Fruit fly (Drosophila melanogaster) whole organism, embryonic: Measurements from ENCODE around the gene dpy.
A peak's percentile ranks its signal among the peaks of the same experiment; 100 is the strongest.

ENCODE experiments used
- Aef1 ChIP-seq: fragments of 200-800 bp; sonication (Bioruptor generic); IDR thresholded peaks from 3 replicates; pipeline ENCODE4 v1.3.6; 2022; ENCODE audit warnings: missing biosample characterization, missing genetic modification characterization
- Bteb2 ChIP-seq: fragments of 200-800 bp; sonication (Bioruptor generic); optimal IDR thresholded peaks from 2 replicates; lab custom pipeline; 2016; ENCODE audit warnings: missing biosample characterization, missing genetic modification characterization
- CG10147 ChIP-seq: fragments of 200-800 bp; sonication (Bioruptor generic); optimal IDR thresholded peaks from 2 replicates; lab custom pipeline; 2019; ENCODE audit warnings: missing biosample characterization, mild to moderate bottlenecking, missing genetic modification characterization, moderate library complexity
- CG10267 ChIP-seq: fragments of 200-800 bp; sonication (Bioruptor generic); optimal IDR thresholded peaks from 2 replicates; lab custom pipeline; 2018; ENCODE audit warnings: missing biosample characterization, mild to moderate bottlenecking, missing genetic modification characterization, moderate library complexity
- CG10366 ChIP-seq: fragments of 200-800 bp; sonication (Bioruptor generic); IDR thresholded peaks from 2 replicates; pipeline ENCODE4 v1.3.6; 2022; ENCODE audit warnings: missing biosample characterization, missing genetic modification characterization
- CG11085 ChIP-seq: fragments of 200-800 bp; sonication (Bioruptor generic); IDR thresholded peaks from 2 replicates; pipeline ENCODE4 v1.3.6; 2022; ENCODE audit warnings: missing biosample characterization, missing genetic modification characterization
- CG11247 ChIP-seq: fragments of 200-800 bp; sonication (Bioruptor generic); IDR thresholded peaks from 2 replicates; pipeline ENCODE4 v1.3.6; 2022; ENCODE audit warnings: missing biosample characterization, missing genetic modification characterization
- CG11456 ChIP-seq: fragments of 200-800 bp; sonication (Bioruptor generic); IDR thresholded peaks from 3 replicates; pipeline ENCODE4 v1.3.6; 2022; ENCODE audit warnings: missing biosample characterization, missing genetic modification characterization
- CG12236 ChIP-seq: fragments of 200-800 bp; sonication (Bioruptor generic); optimal IDR thresholded peaks from 2 replicates; lab custom pipeline; 2016; ENCODE audit warnings: missing biosample characterization, missing genetic modification characterization
- CG14710 ChIP-seq: fragments of 200-800 bp; sonication (Bioruptor generic); optimal IDR thresholded peaks from 3 replicates; lab custom pipeline; 2019; ENCODE audit warnings: missing biosample characterization, mild to moderate bottlenecking, missing genetic modification characterization, moderate library complexity
- CG16779 ChIP-seq: fragments of 200-800 bp; sonication (Bioruptor generic); IDR thresholded peaks from 2 replicates; pipeline ENCODE4 v1.3.6; 2022; ENCODE audit warnings: missing biosample characterization, missing genetic modification characterization
- CG17612 ChIP-seq: fragments of 200-800 bp; sonication (Bioruptor generic); IDR thresholded peaks from 2 replicates; pipeline ENCODE4 v1.3.6; 2022; ENCODE audit warnings: missing biosample characterization, missing genetic modification characterization
- CG2199 ChIP-seq: fragments of 200-800 bp; sonication (Bioruptor generic); IDR thresholded peaks from 3 replicates; pipeline ENCODE4 v1.3.6; 2022; ENCODE audit warnings: missing biosample characterization, missing genetic modification characterization
- CG32772 ChIP-seq: fragments of 200-800 bp; sonication (Bioruptor generic); IDR thresholded peaks from 2 replicates; pipeline ENCODE4 v1.3.6; 2022; ENCODE audit warnings: missing biosample characterization, missing genetic modification characterization
- CG42726 ChIP-seq: fragments of 200-800 bp; sonication (Bioruptor generic); IDR thresholded peaks from 2 replicates; pipeline ENCODE4 v1.3.6; 2022; ENCODE audit warnings: missing biosample characterization, missing genetic modification characterization; ENCODE audit not compliant: partially characterized antibody
- CG4730 ChIP-seq: fragments of 200-800 bp; sonication (Bioruptor generic); IDR thresholded peaks from 2 replicates; pipeline ENCODE4 v1.3.6; 2022; ENCODE audit warnings: missing biosample characterization, missing genetic modification characterization
- CG7357 ChIP-seq: fragments of 200-800 bp; sonication (Bioruptor generic); IDR thresholded peaks from 3 replicates; pipeline ENCODE4 v1.3.6; 2022; ENCODE audit warnings: missing biosample characterization, missing genetic modification characterization
- CG7963 ChIP-seq: fragments of 200-800 bp; sonication (Bioruptor generic); IDR thresholded peaks from 3 replicates; pipeline ENCODE4 v1.3.6; 2022; ENCODE audit warnings: missing biosample characterization, missing genetic modification characterization; ENCODE audit not compliant: partially characterized antibody
- D19A ChIP-seq: fragments of 200-800 bp; optimal IDR thresholded peaks from 3 replicates; lab custom pipeline; 2019; ENCODE audit warnings: missing biosample characterization, mild to moderate bottlenecking, missing genetic modification characterization, moderate library complexity
- Dref ChIP-seq: fragments of 200-800 bp; sonication (Bioruptor generic); IDR thresholded peaks from 2 replicates; pipeline ENCODE4 v1.3.6; 2022; ENCODE audit warnings: missing biosample characterization, missing genetic modification characterization
- Drgx ChIP-seq: fragments of 200-800 bp; sonication (Bioruptor generic); IDR thresholded peaks from 2 replicates; pipeline ENCODE4 v1.3.6; 2022; ENCODE audit warnings: missing biosample characterization, missing genetic modification characterization
- Eip74EF ChIP-seq, 2 experiments: fragments of 200-800 bp in 1 of 2; fragments of >200 bp in 1 of 2; sonication (Bioruptor generic) in 1 of 2; optimal IDR thresholded peaks; 2 replicates each; lab custom pipeline; 2017 to 2019; ENCODE audit warnings: missing biosample characterization in 2 of 2, missing genetic modification characterization in 2 of 2, mild to moderate bottlenecking in 1 of 2, moderate library complexity in 1 of 2
- H15 ChIP-seq: fragments of 200-800 bp; sonication (Bioruptor generic); IDR thresholded peaks from 3 replicates; pipeline ENCODE4 v1.3.6; 2022; ENCODE audit warnings: missing biosample characterization, missing genetic modification characterization
- NfI ChIP-seq: fragments of 200-800 bp; sonication (Bioruptor generic); optimal IDR thresholded peaks from 3 replicates; lab custom pipeline; 2018; ENCODE audit warnings: missing biosample characterization, mild to moderate bottlenecking, missing genetic modification characterization, moderate library complexity
- Ptx1 ChIP-seq: fragments of 200-800 bp; sonication (Bioruptor generic); IDR thresholded peaks from 2 replicates; pipeline ENCODE4 v1.3.6; 2022; ENCODE audit warnings: missing biosample characterization, missing genetic modification characterization
- Rx ChIP-seq: fragments of 200-800 bp; sonication (Bioruptor generic); IDR thresholded peaks from 2 replicates; pipeline ENCODE4 v1.3.6; 2022; ENCODE audit warnings: missing biosample characterization, missing genetic modification characterization
- ash1 ChIP-seq: fragments of 200-800 bp; sonication (Bioruptor generic); optimal IDR thresholded peaks from 2 replicates; lab custom pipeline; 2018; ENCODE audit warnings: missing biosample characterization, mild to moderate bottlenecking, missing genetic modification characterization
- bcd ChIP-seq: fragments of 200-800 bp; sonication (Bioruptor generic); optimal IDR thresholded peaks from 2 replicates; lab custom pipeline; 2017; ENCODE audit warnings: missing biosample characterization, mild to moderate bottlenecking, missing genetic modification characterization
- bsh ChIP-seq, 2 experiments: fragments of 200-800 bp; sonication (Bioruptor generic); optimal IDR thresholded peaks; 2 replicates each; lab custom pipeline; 2017 to 2018; ENCODE audit warnings: mild to moderate bottlenecking in 2 of 2, missing biosample characterization in 2 of 2, missing genetic modification characterization in 2 of 2, moderate library complexity in 1 of 2
- hb ChIP-seq: fragments of 200-800 bp; sonication (Bioruptor generic); IDR thresholded peaks from 3 replicates; pipeline ENCODE4 v1.3.6; 2022; ENCODE audit warnings: missing biosample characterization, missing genetic modification characterization; ENCODE audit not compliant: partially characterized antibody
- ken ChIP-seq: fragments of 200-800 bp; sonication (Bioruptor generic); IDR thresholded peaks from 3 replicates; pipeline ENCODE4 v1.3.6; 2022; ENCODE audit warnings: missing biosample characterization, missing genetic modification characterization
- lmd ChIP-seq: fragments of 200-800 bp; sonication (Bioruptor generic); IDR thresholded peaks from 2 replicates; pipeline ENCODE4 v1.3.6; 2022; ENCODE audit warnings: missing biosample characterization, missing genetic modification characterization
- pita ChIP-seq: fragments of 200-800 bp; sonication (Bioruptor generic); optimal IDR thresholded peaks from 2 replicates; lab custom pipeline; 2017; ENCODE audit warnings: missing biosample characterization, mild to moderate bottlenecking, missing genetic modification characterization
- ranshi ChIP-seq: fragments of 200-800 bp; sonication (Bioruptor generic); IDR thresholded peaks from 2 replicates; pipeline ENCODE4 v1.3.6; 2022; ENCODE audit warnings: missing biosample characterization, missing genetic modification characterization
- rib ChIP-seq: fragments of 200-800 bp; sonication (Bioruptor generic); IDR thresholded peaks from 2 replicates; pipeline ENCODE4 v1.3.6; 2022; ENCODE audit warnings: missing biosample characterization, missing genetic modification characterization
- ro ChIP-seq: fragments of 200-800 bp; sonication (Bioruptor generic); IDR thresholded peaks from 2 replicates; pipeline ENCODE4 v1.3.6; 2022; ENCODE audit warnings: missing biosample characterization, missing genetic modification characterization
- sens ChIP-seq: fragments of 200-800 bp; sonication (Bioruptor generic); peaks from one replicate; lab custom pipeline; 2016; ENCODE audit warnings: missing biosample characterization, missing genetic modification characterization
- slbo ChIP-seq: fragments of 200-800 bp; sonication (Bioruptor generic); IDR thresholded peaks from 2 replicates; pipeline ENCODE4 v1.3.6; 2022; ENCODE audit warnings: missing biosample characterization, missing genetic modification characterization
- wdn ChIP-seq: fragments of 200-800 bp; sonication (Bioruptor generic); IDR thresholded peaks from 2 replicates; pipeline ENCODE4 v1.3.6; 2022; ENCODE audit warnings: missing biosample characterization, missing genetic modification characterization

Gene dpy

DNA sequence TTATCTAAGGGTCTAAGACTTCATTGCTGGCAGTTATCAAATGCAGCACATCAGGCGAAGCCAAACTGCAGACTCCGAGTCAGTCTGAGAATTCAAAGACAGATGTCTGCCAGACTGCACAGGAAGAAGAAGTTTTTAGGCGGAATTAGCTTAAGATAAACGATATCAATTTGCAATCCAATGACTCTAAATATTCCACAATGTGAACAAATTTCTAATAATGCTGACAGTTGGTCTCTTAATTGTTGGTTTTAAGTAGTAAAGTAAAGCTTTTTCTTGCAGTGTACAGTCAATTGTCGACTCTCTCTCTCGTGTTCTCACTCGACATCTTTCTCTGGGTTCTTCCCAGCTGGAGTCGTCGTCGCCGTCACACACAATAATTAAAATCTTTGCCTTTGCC, 34.7 kb upstream of the dpy start:
- TF ChIP-seq wdn (GFP tag; lab: Robert Waterston, UW) (no peak), ash1 (GFP tag; lab: Kevin White, UChicago) (no peak), Drgx (GFP tag; lab: Robert Waterston, UW) (peak; percentile 59), bsh (GFP tag; optimal IDR thresholded peaks at IDR 0.05; lab: Kevin White, UChicago) (peak in 1 of 2 experiments; percentile 56), sens (GFP tag; lab: Kevin White, UChicago) (peak; percentile 88)
- TF ChIP-seq, all 482 proteins: peak for 3

dm6 chr2L:4646751-4647150, 32.7 kb upstream of the dpy start, which contains the start of gene CG43798:
Gene CG43798 (plus strand): TSS chr2L:4647051.
- no peak for TF ChIP-seq Bteb2
- no peak for TF ChIP-seq NfI (GFP tag; lab: Kevin White, UChicago)
- no peak for TF ChIP-seq Eip74EF (GFP tag; optimal IDR thresholded peaks at IDR 0.05; lab: Kevin White, UChicago)
- no peak for TF ChIP-seq ranshi (GFP tag; lab: Robert Waterston, UW)
- no peak for TF ChIP-seq CG10267 (tag; lab: Kevin White, UChicago)
- no peak for TF ChIP-seq bcd (GFP tag; lab: Kevin White, UChicago)
- TF ChIP-seq CG12236 (GFP tag; lab: Kevin White, UChicago) = no peak
- no peak for TF ChIP-seq hb (GFP tag; lab: Robert Waterston, UW)
- no peak for TF ChIP-seq pita (GFP tag; lab: Kevin White, UChicago)
- no peak for TF ChIP-seq CG11085
- TF ChIP-seq H15 = no peak
- TF ChIP-seq CG14710 = no peak
- no peak for TF ChIP-seq CG10147
- TF ChIP-seq CG7963 (GFP tag; lab: Robert Waterston, UW) = no peak
- TF ChIP-seq CG2199 = no peak
- no peak for TF ChIP-seq D19A (tag; lab: Kevin White, UChicago)
- no peak for TF ChIP-seq rib (GFP tag; lab: Robert Waterston, UW)

DNA sequence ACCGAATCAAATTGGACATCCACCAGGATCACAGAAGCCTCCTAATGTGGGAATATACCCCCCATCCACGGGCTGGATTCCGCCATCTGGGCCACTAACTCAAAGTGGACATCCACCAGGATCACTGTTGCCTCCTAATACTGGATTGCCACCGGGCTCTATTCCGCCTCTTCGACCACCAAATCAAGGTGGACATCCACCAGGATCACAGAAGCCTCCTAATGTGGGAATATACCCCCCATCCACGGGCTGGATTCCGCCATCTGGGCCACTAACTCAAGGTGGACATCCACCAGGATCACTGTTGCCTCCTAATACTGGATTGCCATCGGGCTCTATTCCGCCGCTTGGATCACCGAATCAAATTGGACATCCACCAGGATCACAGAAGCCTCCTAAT, 30.9 kb upstream of the dpy start:
- TF ChIP-seq slbo (GFP tag; lab: Robert Waterston, UW) = peak; percentile 6; the same call in 1 of the 2 replicates
- 0 out of 2 replicates have a peak, but pooled peaks have one; percentile 30 for TF ChIP-seq Dref
- peak; percentile 24; the same call in 1 of the 2 replicates for TF ChIP-seq CG32772
- TF ChIP-seq CG16779 (GFP tag; lab: Robert Waterston, UW) = 0 out of 2 replicates have a peak, but pooled peaks have one; percentile 40
- TF ChIP-seq Ptx1 (GFP tag; lab: Robert Waterston, UW) = 0 out of 2 replicates have a peak, but pooled peaks have one; percentile 9
- TF ChIP-seq ro (GFP tag; lab: Robert Waterston, UW) = peak; percentile 40; the same call in 1 of the 2 replicates
- TF ChIP-seq Rx = peak; percentile 33; the same call in 1 of the 2 replicates
- 0 out of 2 replicates have a peak, but pooled peaks have one; percentile 6 for TF ChIP-seq CG4730 (GFP tag; lab: Robert Waterston, UW)
- peak; percentile 23; the same call in 1 of the 2 replicates for TF ChIP-seq lmd (GFP tag; lab: Robert Waterston, UW)
- TF ChIP-seq CG17612 = 0 out of 2 replicates have a peak, but pooled peaks have one; percentile 14
- TF ChIP-seq ken = peak; percentile 50; the same call in 1 of the 3 replicates
- peak; percentile 62; the same call in 1 of the 2 replicates for TF ChIP-seq CG42726 (GFP tag; lab: Robert Waterston, UW)
- peak; percentile 71; the same call in 2 of the 3 replicates for TF ChIP-seq CG11456
- peak; percentile 32; the same call in 1 of the 3 replicates for TF ChIP-seq Aef1
- TF ChIP-seq CG11247 (GFP tag; lab: Robert Waterston, UW) = 0 out of 2 replicates have a peak, but pooled peaks have one; percentile 11
- TF ChIP-seq CG10366 (GFP tag; lab: Robert Waterston, UW) = peak; percentile 9; the same call in 1 of the 2 replicates
- 0 out of 3 replicates have a peak, but pooled peaks have one; percentile 27 for TF ChIP-seq CG7357 (GFP tag; lab: Robert Waterston, UW)
